Fruit fly (Drosophila melanogaster) whole organism: ENCODE measurements around the gene CG12301.

ENCODE experiments used
- CG8478 ChIP-seq: fragments of >200 bp; optimal IDR thresholded peaks from 2 replicates; lab custom pipeline; 2018; ENCODE audit warnings: inconsistent platforms
- Dll ChIP-seq: fragments of >200 bp; optimal IDR thresholded peaks from 2 replicates; lab custom pipeline; 2017
- EcR ChIP-seq, 2 experiments: fragments of >200 bp; optimal IDR thresholded peaks; 2 replicates each; lab custom pipeline; 2017; ENCODE audit warnings: missing biosample characterization in 2 of 2, missing genetic modification characterization in 2 of 2, missing genetic modification reagents in 2 of 2
- pan ChIP-seq: fragments of >200 bp; optimal IDR thresholded peaks from 2 replicates; lab custom pipeline; 2017
- psq ChIP-seq: fragments of >200 bp; optimal IDR thresholded peaks from 2 replicates; lab custom pipeline; 2017
- usp ChIP-seq: fragments of >200 bp; optimal IDR thresholded peaks from 2 replicates; lab custom pipeline; 2017; ENCODE audit warnings: missing biosample characterization, missing genetic modification characterization, mixed read lengths

DNA sequence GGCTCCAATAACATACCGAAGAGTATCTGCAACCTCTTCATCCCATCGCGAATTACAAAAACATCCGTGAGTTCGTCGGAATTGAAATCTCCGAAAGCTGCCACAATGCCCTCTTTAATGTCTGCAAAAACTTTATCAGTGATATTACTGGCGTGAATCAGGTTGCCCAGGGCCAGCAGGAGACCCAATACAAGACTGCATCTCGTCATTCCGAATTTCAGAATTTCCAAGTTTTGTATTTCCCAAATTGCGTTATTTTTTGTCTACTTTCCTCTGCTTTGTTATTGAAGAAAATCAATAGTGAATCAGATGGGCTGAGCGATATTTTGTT, 17.9 kb upstream of the CG12301 start:
- no peak for TF ChIP-seq psq
- no peak for TF ChIP-seq pan
- no peak for TF ChIP-seq usp (GFP tag; lab: Kevin White, UChicago)
- no peak for TF ChIP-seq CG8478
- no peak for TF ChIP-seq Dll
- TF ChIP-seq EcR (GFP tag; optimal IDR thresholded peaks at IDR 0.05; lab: Kevin White, UChicago), result no peak
